Fruit fly (Drosophila melanogaster) whole organism, embryonic: ENCODE data around the gene xmas.

Experiments
- Atf-2 ChIP-seq: fragments of 200-800 bp; sonication (Bioruptor generic); optimal IDR thresholded peaks from 2 replicates; lab custom pipeline; 2016; ENCODE audit warnings: missing biosample characterization, missing genetic modification characterization
- Awh ChIP-seq: fragments of 200-800 bp; sonication (Bioruptor generic); IDR thresholded peaks from 2 replicates; pipeline ENCODE4, ENCODE4 v1.3.6; 2022; ENCODE audit warnings: missing biosample characterization, missing genetic modification characterization
- Blimp-1 ChIP-seq: fragments of 200-800 bp; sonication (Bioruptor generic); optimal IDR thresholded peaks from 3 replicates; lab custom pipeline; 2018; ENCODE audit warnings: missing biosample characterization, missing genetic modification characterization, mild to moderate bottlenecking, moderate library complexity, missing genetic modification reagents
- C15 ChIP-seq: fragments of 200-800 bp; sonication (Bioruptor generic); IDR thresholded peaks from 3 replicates; pipeline ENCODE4 v1.3.6; 2022; ENCODE audit warnings: missing biosample characterization, missing genetic modification characterization
- CG10543 ChIP-seq: fragments of 200-800 bp; sonication (Bioruptor generic); optimal IDR thresholded peaks from 3 replicates; lab custom pipeline; 2017; ENCODE audit warnings: missing biosample characterization, mild to moderate bottlenecking, missing genetic modification characterization, moderate library complexity
- CG10654 ChIP-seq: fragments of 200-800 bp; sonication (Bioruptor generic); optimal IDR thresholded peaks from 2 replicates; lab custom pipeline; 2016; ENCODE audit warnings: missing biosample characterization, missing genetic modification characterization
- CG12071 ChIP-seq: fragments of 200-800 bp; sonication (Bioruptor generic); optimal IDR thresholded peaks from 3 replicates; lab custom pipeline; 2018; ENCODE audit warnings: missing biosample characterization, mild to moderate bottlenecking, missing genetic modification characterization
- CG12219 ChIP-seq: fragments of 200-800 bp; sonication (Bioruptor generic); optimal IDR thresholded peaks from 3 replicates; lab custom pipeline; 2018; ENCODE audit warnings: missing biosample characterization, mild to moderate bottlenecking, missing genetic modification characterization
- CG12299 ChIP-seq: fragments of 200-800 bp; sonication (Bioruptor generic); optimal IDR thresholded peaks from 2 replicates; lab custom pipeline; 2018; ENCODE audit warnings: missing biosample characterization, mild to moderate bottlenecking, missing genetic modification characterization
- CG15269 ChIP-seq: fragments of 200-800 bp; sonication (Bioruptor generic); optimal IDR thresholded peaks from 2 replicates; lab custom pipeline; 2018; ENCODE audit warnings: missing biosample characterization, mild to moderate bottlenecking, missing genetic modification characterization, moderate library complexity
- CG1529 ChIP-seq: fragments of 200-800 bp; sonication (Bioruptor generic); optimal IDR thresholded peaks from 3 replicates; lab custom pipeline; 2018; ENCODE audit warnings: missing biosample characterization, missing genetic modification characterization
- CG15601 ChIP-seq: fragments of 200-800 bp; sonication (Bioruptor generic); optimal IDR thresholded peaks from 3 replicates; lab custom pipeline; 2019; ENCODE audit warnings: missing biosample characterization, mild to moderate bottlenecking, missing genetic modification characterization, moderate library complexity
- CG18262 ChIP-seq: fragments of 200-800 bp; optimal IDR thresholded peaks from 3 replicates; lab custom pipeline; 2019; ENCODE audit warnings: missing biosample characterization, mild to moderate bottlenecking, missing genetic modification characterization, moderate library complexity
- CG2875 ChIP-seq: fragments of 200-800 bp; sonication (Bioruptor generic); optimal IDR thresholded peaks from 2 replicates; lab custom pipeline; 2017; ENCODE audit warnings: missing biosample characterization, mild to moderate bottlenecking, missing genetic modification characterization, missing genetic modification reagents
- CG30431 ChIP-seq: fragments of 200-800 bp; sonication (Bioruptor generic); optimal IDR thresholded peaks from 2 replicates; lab custom pipeline; 2017; ENCODE audit warnings: missing biosample characterization, missing genetic modification characterization
- CG32532 ChIP-seq: fragments of 200-800 bp; sonication (Bioruptor generic); IDR thresholded peaks from 2 replicates; pipeline ENCODE4 v1.3.6; 2022; ENCODE audit warnings: missing biosample characterization, missing genetic modification characterization
- CG4282 ChIP-seq: fragments of 200-800 bp; sonication (Bioruptor generic); optimal IDR thresholded peaks from 2 replicates; lab custom pipeline; 2016; ENCODE audit warnings: missing biosample characterization, missing genetic modification characterization
- CG6254 ChIP-seq: fragments of 200-800 bp; sonication (Bioruptor generic); optimal IDR thresholded peaks from 3 replicates; lab custom pipeline; 2017; ENCODE audit warnings: mild to moderate bottlenecking, missing biosample characterization, missing genetic modification reagents, missing genetic modification characterization
- CG6813 ChIP-seq: fragments of 200-800 bp; sonication (Bioruptor generic); optimal IDR thresholded peaks from 2 replicates; lab custom pipeline; 2017; ENCODE audit warnings: missing biosample characterization, missing genetic modification characterization, mild to moderate bottlenecking, moderate library complexity, missing genetic modification reagents
- CG7357 ChIP-seq: fragments of 200-800 bp; sonication (Bioruptor generic); IDR thresholded peaks from 3 replicates; pipeline ENCODE4 v1.3.6; 2022; ENCODE audit warnings: missing biosample characterization, missing genetic modification characterization
- CG9817 ChIP-seq: fragments of 200-800 bp; sonication (Bioruptor generic); optimal IDR thresholded peaks from 2 replicates; lab custom pipeline; 2018; ENCODE audit warnings: missing biosample characterization, mild to moderate bottlenecking, missing genetic modification characterization, moderate library complexity
- CG9876 ChIP-seq: fragments of 200-800 bp; sonication (Bioruptor generic); optimal IDR thresholded peaks from 2 replicates; lab custom pipeline; 2016; ENCODE audit warnings: missing biosample characterization, missing genetic modification characterization
- Elba2 ChIP-seq: fragments of 200-800 bp; sonication (Bioruptor generic); optimal IDR thresholded peaks from 3 replicates; lab custom pipeline; 2016; ENCODE audit warnings: missing biosample characterization, missing genetic modification characterization
- Ets97D ChIP-seq: fragments of 200-800 bp; sonication (Bioruptor generic); optimal IDR thresholded peaks from 3 replicates; lab custom pipeline; 2016; ENCODE audit warnings: missing biosample characterization, missing genetic modification characterization
- HLHmδ ChIP-seq: fragments of 200-800 bp; sonication (Bioruptor generic); optimal IDR thresholded peaks from 2 replicates; lab custom pipeline; 2018; ENCODE audit warnings: missing biosample characterization, mild to moderate bottlenecking, missing genetic modification characterization, moderate library complexity
- Hr51 ChIP-seq, 2 experiments: fragments of 200-800 bp; sonication (Bioruptor generic); optimal IDR thresholded peaks; 2 replicates in 1 of 2; 3 replicates in 1 of 2; lab custom pipeline; 2016 to 2018; ENCODE audit warnings: missing biosample characterization in 2 of 2, missing genetic modification characterization in 2 of 2, mild to moderate bottlenecking in 1 of 2, moderate library complexity in 1 of 2
- Med ChIP-seq: fragments of 200-800 bp; sonication (Bioruptor generic); peaks from one replicate; lab custom pipeline; 2016; ENCODE audit warnings: missing biosample characterization, missing genetic modification characterization, mild to moderate bottlenecking, inconsistent platforms, moderate library complexity
- Sry-δ ChIP-seq: fragments of 200-800 bp; sonication (Bioruptor generic); optimal IDR thresholded peaks from 2 replicates; lab custom pipeline; 2016; ENCODE audit warnings: missing biosample characterization, missing genetic modification characterization
- TFAM ChIP-seq: fragments of 200-800 bp; sonication (Bioruptor generic); optimal IDR thresholded peaks from 2 replicates; lab custom pipeline; 2017; ENCODE audit warnings: missing biosample characterization, missing genetic modification characterization, inconsistent platforms
- Taf1 ChIP-seq: fragments of 200-800 bp; sonication (Bioruptor generic); IDR thresholded peaks from 2 replicates; pipeline ENCODE4 v1.3.6; 2022; ENCODE audit warnings: missing biosample characterization, missing genetic modification characterization
- Trl ChIP-seq, 3 experiments: fragments of >200 bp in 2 of 3; fragments of 200-800 bp in 1 of 3; sonication (Bioruptor generic) in 1 of 3; optimal IDR thresholded peaks; 2 replicates in 1 of 3; 3 replicates in 2 of 3; lab custom pipeline; 2016 to 2017; ENCODE audit warnings: missing biosample characterization in 1 of 3, missing genetic modification characterization in 1 of 3
- abd-A ChIP-seq: fragments of 200-800 bp; sonication (Bioruptor generic); optimal IDR thresholded peaks from 3 replicates; lab custom pipeline; 2019; ENCODE audit warnings: missing biosample characterization, mild to moderate bottlenecking, missing genetic modification characterization, moderate library complexity
- chn ChIP-seq: fragments of 200-800 bp; sonication (Bioruptor generic); optimal IDR thresholded peaks from 2 replicates; lab custom pipeline; 2016; ENCODE audit warnings: missing biosample characterization, missing genetic modification characterization
- dan ChIP-seq: fragments of 200-800 bp; sonication (Bioruptor generic); IDR thresholded peaks from 2 replicates; pipeline ENCODE4 v1.3.6; 2022; ENCODE audit warnings: missing biosample characterization, missing genetic modification characterization
- dm ChIP-seq: fragments of 200-800 bp; sonication (Bioruptor generic); optimal IDR thresholded peaks from 3 replicates; lab custom pipeline; 2016; ENCODE audit warnings: missing biosample characterization, missing genetic modification characterization
- ind ChIP-seq: fragments of 200-800 bp; sonication (Bioruptor generic); optimal IDR thresholded peaks from 3 replicates; lab custom pipeline; 2016; ENCODE audit warnings: missing biosample characterization, missing genetic modification characterization
- jumu ChIP-seq: fragments of 200-800 bp; sonication (Bioruptor generic); optimal IDR thresholded peaks from 3 replicates; lab custom pipeline; 2016; ENCODE audit warnings: missing biosample characterization, missing genetic modification characterization
- mirr ChIP-seq: fragments of 200-800 bp; sonication (Bioruptor generic); optimal IDR thresholded peaks from 3 replicates; lab custom pipeline; 2018; ENCODE audit warnings: missing biosample characterization, mild to moderate bottlenecking, missing genetic modification characterization
- oc ChIP-seq: fragments of 200-800 bp; sonication (Bioruptor generic); optimal IDR thresholded peaks from 2 replicates; lab custom pipeline; 2018; ENCODE audit warnings: missing biosample characterization, mild to moderate bottlenecking, missing genetic modification characterization, moderate library complexity
- peb ChIP-seq: fragments of 200-800 bp; sonication (Bioruptor generic); IDR thresholded peaks from 2 replicates; pipeline ENCODE4 v1.3.6; 2022; ENCODE audit warnings: missing biosample characterization, missing genetic modification characterization
- repo ChIP-seq: fragments of 200-800 bp; sonication (Bioruptor generic); optimal IDR thresholded peaks from 2 replicates; lab custom pipeline; 2016; ENCODE audit warnings: missing biosample characterization, missing genetic modification characterization
- sisA ChIP-seq: fragments of 200-800 bp; sonication (Bioruptor generic); IDR thresholded peaks from 2 replicates; pipeline ENCODE4 v1.3.6; 2022; ENCODE audit warnings: missing biosample characterization, missing genetic modification characterization
- sob ChIP-seq: fragments of 200-800 bp; sonication (Bioruptor generic); IDR thresholded peaks from 2 replicates; pipeline ENCODE4 v1.3.6; 2022; ENCODE audit warnings: missing biosample characterization, missing genetic modification characterization
- stwl ChIP-seq: fragments of 200-800 bp; sonication (Bioruptor generic); optimal IDR thresholded peaks from 3 replicates; lab custom pipeline; 2018; ENCODE audit warnings: missing biosample characterization, mild to moderate bottlenecking, missing genetic modification characterization, moderate library complexity
- tio ChIP-seq: fragments of 200-800 bp; sonication (Bioruptor generic); optimal IDR thresholded peaks from 2 replicates; lab custom pipeline; 2017; ENCODE audit warnings: missing biosample characterization, missing genetic modification characterization, inconsistent platforms
- tll ChIP-seq, 2 experiments: fragments of 200-800 bp in 1 of 2; fragments of >200 bp in 1 of 2; sonication (Bioruptor generic) in 1 of 2; optimal IDR thresholded peaks; 2 replicates each; lab custom pipeline; 2017 to 2019; ENCODE audit warnings: missing biosample characterization in 2 of 2, missing genetic modification characterization in 2 of 2, mild to moderate bottlenecking in 1 of 2, moderate library complexity in 1 of 2
- vvl ChIP-seq: fragments of 200-800 bp; sonication (Bioruptor generic); IDR thresholded peaks from 2 replicates; pipeline ENCODE4 v1.3.6; 2022; ENCODE audit warnings: missing biosample characterization, missing genetic modification characterization

xmas gene

dm6 chrX:17181264-17182198 is 22.4 kb upstream of the xmas start (continued):
- no peak for TF ChIP-seq abd-A (tag; lab: Kevin White, UChicago)
- no peak for TF ChIP-seq peb
- TF ChIP-seq dm (GFP tag; lab: Kevin White, UChicago), result no peak
- TF ChIP-seq Blimp-1 (GFP tag; lab: Kevin White, UChicago), result peak; percentile 92
- no peak for TF ChIP-seq CG9876 (GFP tag; lab: Kevin White, UChicago)
- TF ChIP-seq sisA, result peak; percentile 34; the same call in 1 of the 2 replicates
- no peak for TF ChIP-seq sob (GFP tag; lab: Robert Waterston, UW)
- no peak for TF ChIP-seq Taf1 (GFP tag; lab: Robert Waterston, UW)
- TF ChIP-seq jumu (GFP tag; lab: Kevin White, UChicago), result no peak
- TF ChIP-seq CG12071 (GFP tag; lab: Kevin White, UChicago), result no peak
- TF ChIP-seq CG30431, result no peak
- TF ChIP-seq tll (GFP tag; optimal IDR thresholded peaks at IDR 0.05; lab: Kevin White, UChicago), result no peak
- no peak for TF ChIP-seq tio (GFP tag; lab: Kevin White, UChicago)
- TF ChIP-seq Ets97D (GFP tag; lab: Kevin White, UChicago), result no peak
- peak; percentile 4 for TF ChIP-seq CG15601
- no peak for TF ChIP-seq CG6813
- no peak for TF ChIP-seq repo
- no peak for TF ChIP-seq CG9817 (tag; lab: Kevin White, UChicago)
- TF ChIP-seq Med, result peak; percentile 36
- TF ChIP-seq mirr (GFP tag; lab: Kevin White, UChicago), result no peak
- no peak for TF ChIP-seq CG10543 (GFP tag; lab: Kevin White, UChicago)
- peak; percentile 63 for TF ChIP-seq vvl
- no peak for TF ChIP-seq CG10654 (GFP tag; lab: Kevin White, UChicago)
- TF ChIP-seq oc (tag; lab: Kevin White, UChicago), result peak; percentile 13
- TF ChIP-seq HLHmδ, result no peak
- TF ChIP-seq Sry-δ (GFP tag; lab: Kevin White, UChicago), result no peak
- no peak for TF ChIP-seq Elba2 (GFP tag; lab: Kevin White, UChicago)
- no peak for TF ChIP-seq CG12219 (GFP tag; lab: Kevin White, UChicago)
- TF ChIP-seq CG4282 (GFP tag; lab: Kevin White, UChicago), result no peak
- no peak for TF ChIP-seq Atf-2 (GFP tag; lab: Kevin White, UChicago)
- peak; percentile 16 for TF ChIP-seq CG15269 (tag; lab: Kevin White, UChicago)
- TF ChIP-seq CG1529 (GFP tag; lab: Kevin White, UChicago), result no peak
- TF ChIP-seq Awh (GFP tag; lab: Robert Waterston, UW), result no peak
- TF ChIP-seq CG32532 (GFP tag; lab: Robert Waterston, UW), result peak; percentile 36; the same call in 1 of the 2 replicates
- no peak for TF ChIP-seq CG12299 (tag; lab: Kevin White, UChicago)
- no peak for TF ChIP-seq stwl
- peak; percentile 62 for TF ChIP-seq CG18262 (tag; lab: Kevin White, UChicago)
- peak; percentile 5 for TF ChIP-seq ind (GFP tag; lab: Kevin White, UChicago)
- no peak for TF ChIP-seq C15 (GFP tag; lab: Robert Waterston, UW)
- TF ChIP-seq dan, result no peak
- peak in 1 of 2 experiments; percentile 43 for TF ChIP-seq Hr51 (GFP tag; optimal IDR thresholded peaks at IDR 0.05; lab: Kevin White, UChicago)
- no peak for TF ChIP-seq chn (GFP tag; lab: Kevin White, UChicago)
- TF ChIP-seq Trl (optimal IDR thresholded peaks at IDR 0.05; lab: Kevin White, UChicago), result no peak
- no peak for TF ChIP-seq Trl (GFP tag; optimal IDR thresholded peaks at IDR 0.05; lab: Kevin White, UChicago)
- no peak for TF ChIP-seq TFAM (GFP tag; lab: Kevin White, UChicago)
- no peak for TF ChIP-seq CG7357 (GFP tag; lab: Robert Waterston, UW)
- no peak for TF ChIP-seq CG2875 (GFP tag; lab: Kevin White, UChicago)
- TF ChIP-seq CG6254, result no peak
